Worm (Caenorhabditis elegans): ENCODE data around the gene usp-14.

DNA sequence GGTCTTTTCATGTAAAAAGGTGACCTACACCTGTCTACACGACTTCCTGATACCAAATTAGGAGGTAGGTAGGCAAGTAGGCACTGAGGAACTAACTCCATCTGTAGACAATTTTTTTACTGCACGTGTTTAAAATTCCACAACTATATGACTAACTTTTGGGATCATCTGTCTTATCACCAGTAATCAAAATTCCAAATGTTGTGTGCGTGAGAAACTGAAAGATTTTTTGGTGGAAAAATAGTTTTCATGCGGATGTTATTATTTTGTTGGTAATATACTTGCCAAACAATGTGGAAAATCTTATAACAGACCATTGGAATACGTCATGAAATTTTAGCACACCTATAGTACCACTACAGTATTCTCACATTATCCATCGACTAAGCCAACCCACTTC is 22.7 kb upstream of the usp-14 start, which contains the start of gene K10H10.13:
- TF ChIP-seq mcd-1 (GFP tag; IDR thresholded peaks at IDR 0.05) (no peak), unc-130 (GFP tag; optimal IDR thresholded peaks at IDR 0.05) (no peak)

Data from whole organism, young adult.